Fruit fly (Drosophila melanogaster): ENCODE data around the gene CG10486.

CG10486 gene

DNA sequence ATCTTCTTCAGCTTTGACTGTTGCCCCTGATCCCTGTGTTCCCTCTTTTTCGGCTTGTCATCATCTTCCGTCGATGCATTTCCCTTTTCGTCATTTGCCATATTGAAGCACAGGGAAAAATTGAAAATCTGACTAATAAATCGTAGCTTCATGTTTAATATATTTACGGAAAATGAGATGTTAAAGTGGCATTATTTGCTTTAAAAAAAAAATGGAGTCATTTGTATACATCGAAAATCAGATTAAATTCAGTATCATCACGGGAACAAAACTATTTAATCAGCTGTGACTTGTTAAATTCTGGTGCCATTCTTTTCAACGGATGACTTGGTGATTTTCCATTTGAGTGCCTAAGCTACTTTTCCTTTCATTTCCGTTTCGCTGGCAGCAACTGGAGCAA is at the start of gene CG10486:
CG10486 (minus strand) TSS at position 101 of the 400 bp plus-strand sequence.
- TF ChIP-seq CG8478 (optimal IDR thresholded peaks at IDR 0.05), result no peak
- no peak for TF ChIP-seq CTCF (optimal IDR thresholded peaks at IDR 0.05)

DNA sequence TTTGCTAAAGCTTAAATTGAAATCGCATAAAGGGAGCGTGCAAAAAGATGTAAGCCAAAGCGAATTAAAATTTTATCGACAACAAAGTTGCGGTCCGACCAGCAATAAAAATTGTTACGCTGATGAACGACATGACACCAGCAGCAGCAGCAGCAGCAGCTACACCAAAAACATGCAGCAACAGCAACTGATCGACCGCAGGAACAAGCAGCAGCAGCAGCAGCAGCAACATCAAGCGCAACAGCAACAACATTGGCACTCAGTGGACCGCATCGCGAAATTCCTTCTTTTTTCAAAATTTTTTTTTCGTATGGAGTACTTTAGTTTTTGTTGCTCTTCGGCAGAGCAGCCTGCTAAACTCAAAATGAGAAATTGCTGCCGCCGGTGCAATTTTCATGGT is 48.4 kb upstream of the CG10486 start:
- TF ChIP-seq CG8478 (optimal IDR thresholded peaks at IDR 0.05), result no peak
- TF ChIP-seq CTCF (optimal IDR thresholded peaks at IDR 0.05), result no peak

DNA sequence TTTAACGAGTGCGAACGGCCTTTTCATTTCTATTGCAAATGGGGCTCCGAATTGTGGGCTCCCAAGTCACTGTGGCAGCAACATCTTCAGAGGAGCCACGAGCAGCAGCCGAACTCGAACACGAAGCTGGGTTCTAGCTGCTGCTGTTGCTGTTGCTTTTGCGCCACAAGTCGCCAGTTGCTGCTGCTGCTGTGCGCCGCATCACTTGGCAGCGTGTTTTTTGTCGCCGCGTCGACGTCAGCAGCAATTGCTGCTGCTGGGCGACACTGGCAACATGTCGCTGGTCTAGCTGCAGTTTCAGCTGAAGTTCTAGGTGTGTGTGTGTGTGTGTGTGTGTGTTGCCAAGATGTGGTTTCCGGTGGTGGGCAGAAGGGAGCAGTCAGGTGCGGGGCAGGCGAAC is 46.0 kb upstream of the CG10486 start:
- TF ChIP-seq CTCF (optimal IDR thresholded peaks at IDR 0.05) (no peak), CG8478 (optimal IDR thresholded peaks at IDR 0.05) (no peak)

DNA sequence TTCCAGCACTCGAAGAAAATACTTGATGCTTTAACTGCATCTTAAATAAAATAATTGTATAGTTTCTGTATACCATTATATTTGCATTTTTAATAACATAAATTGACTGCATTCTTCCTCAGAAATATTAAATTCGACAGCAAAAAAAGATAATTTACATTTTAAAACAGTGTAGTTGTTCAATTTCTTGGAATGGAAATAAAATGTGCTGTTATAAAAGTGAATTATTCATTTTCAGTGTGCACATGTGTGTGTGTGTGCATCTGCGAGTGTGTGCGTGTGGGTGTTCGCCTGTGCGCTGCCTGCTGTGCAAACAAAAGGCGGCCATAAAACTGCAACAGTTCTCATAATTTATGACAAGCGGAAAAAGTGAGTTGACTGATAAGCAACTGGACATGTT is 45.6 kb upstream of the CG10486 start:
- no peak for TF ChIP-seq CG8478 (optimal IDR thresholded peaks at IDR 0.05)
- TF ChIP-seq CTCF (optimal IDR thresholded peaks at IDR 0.05), result no peak

DNA sequence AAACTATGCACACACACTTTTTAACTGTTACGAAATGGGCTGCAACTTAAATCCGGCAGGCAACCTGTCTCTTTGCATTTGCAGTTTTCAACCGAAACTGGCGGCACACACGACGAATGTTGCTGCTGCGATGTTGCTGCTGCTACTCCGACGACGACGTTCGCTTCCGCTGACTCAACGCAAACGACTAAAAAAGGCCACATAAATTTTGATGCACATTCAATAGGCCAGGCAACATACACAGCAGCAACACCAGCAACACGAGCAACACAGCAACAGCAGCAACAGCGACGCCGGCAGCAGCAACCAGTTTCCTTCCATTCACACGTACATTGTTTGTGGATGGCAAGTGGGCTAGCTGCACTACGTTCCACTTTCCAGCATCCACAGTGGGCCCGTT is 44.0 kb upstream of the CG10486 start, which contains the start of gene Egfrap:
Egfrap (minus strand) TSS at position 192 of the 400 bp plus-strand sequence.
- no peak for TF ChIP-seq CTCF (optimal IDR thresholded peaks at IDR 0.05)
- no peak for TF ChIP-seq CG8478 (optimal IDR thresholded peaks at IDR 0.05)

DNA sequence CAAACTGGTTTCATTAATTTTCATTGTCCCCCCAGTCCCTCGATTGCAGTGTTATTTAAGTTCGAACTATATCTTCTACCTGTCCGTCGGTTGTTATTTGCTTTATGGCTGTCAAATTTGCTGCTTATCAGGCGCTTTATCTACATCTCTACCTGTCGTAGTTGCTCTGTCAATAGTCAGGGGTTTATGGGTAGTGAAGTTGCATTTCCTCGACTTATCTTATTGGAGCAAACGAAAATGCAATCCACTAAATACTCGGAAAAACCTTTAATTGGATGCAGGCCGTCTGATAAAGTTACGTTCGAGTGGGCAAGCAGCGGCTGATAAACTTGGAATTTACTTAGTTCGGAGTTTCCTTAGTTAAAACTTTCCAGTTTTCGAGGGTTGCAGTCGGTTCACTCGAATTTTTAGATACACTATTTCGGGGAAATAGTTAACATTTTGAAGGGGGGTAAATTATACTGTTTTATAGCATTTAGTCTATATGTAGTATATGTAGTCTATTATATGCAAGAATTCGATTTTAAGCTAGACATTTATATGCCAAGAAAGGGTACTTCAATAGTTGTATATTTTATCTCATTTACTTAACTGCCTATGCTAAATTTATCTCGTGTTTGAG is 40.7 kb upstream of the CG10486 start:
- TF ChIP-seq CTCF (optimal IDR thresholded peaks at IDR 0.05) (no peak), CG8478 (optimal IDR thresholded peaks at IDR 0.05) (no peak)

DNA sequence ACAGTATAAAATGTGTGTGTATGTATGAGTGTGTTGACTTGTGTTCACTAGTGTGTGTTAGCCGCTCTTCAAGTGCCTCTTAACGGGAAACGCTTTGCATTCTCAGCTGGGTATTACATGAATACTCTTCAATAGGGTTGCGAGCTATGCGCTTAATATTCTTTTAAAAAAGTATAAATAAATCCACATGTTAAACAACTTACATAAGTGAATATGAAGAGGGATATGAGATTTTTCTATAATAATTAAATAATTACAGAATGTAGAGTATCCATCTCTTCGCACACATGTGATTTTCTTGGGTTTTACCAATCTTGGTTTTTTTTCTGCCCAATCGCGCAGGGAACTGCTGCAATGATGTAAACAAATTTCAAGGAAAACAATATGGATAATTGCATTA is 39.1 kb upstream of the CG10486 start:
- no peak for TF ChIP-seq CG8478 (optimal IDR thresholded peaks at IDR 0.05)
- TF ChIP-seq CTCF (optimal IDR thresholded peaks at IDR 0.05), result no peak

DNA sequence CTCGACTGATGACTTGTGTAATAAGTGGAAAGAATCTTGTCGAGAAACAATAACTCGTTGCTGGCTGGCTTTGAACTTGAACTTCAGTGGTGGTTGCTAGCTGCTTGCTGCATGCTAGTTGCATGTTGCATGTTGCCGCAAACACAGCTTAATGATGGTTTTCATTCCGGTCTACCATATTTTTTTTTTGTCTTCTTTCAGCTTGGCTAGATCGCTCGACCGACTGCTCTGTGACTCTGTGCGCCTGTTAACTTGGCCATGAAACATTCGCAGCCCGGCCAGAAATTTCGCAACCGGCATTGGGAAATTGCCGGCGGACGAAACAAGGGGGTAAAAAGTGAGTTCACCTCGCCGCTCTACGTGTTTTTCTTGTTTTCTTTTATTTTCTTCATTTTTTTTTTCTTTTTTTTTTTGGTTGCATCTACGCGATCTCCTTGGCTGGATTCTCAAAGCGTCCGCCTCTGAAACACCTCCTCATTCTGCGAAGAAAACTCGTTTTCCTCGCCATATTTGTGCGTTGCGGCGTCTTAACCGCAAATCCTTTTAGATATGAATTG is 36.9 kb upstream of the CG10486 start:
- TF ChIP-seq CTCF (optimal IDR thresholded peaks at IDR 0.05), result no peak
- TF ChIP-seq CG8478 (optimal IDR thresholded peaks at IDR 0.05), result no peak

DNA sequence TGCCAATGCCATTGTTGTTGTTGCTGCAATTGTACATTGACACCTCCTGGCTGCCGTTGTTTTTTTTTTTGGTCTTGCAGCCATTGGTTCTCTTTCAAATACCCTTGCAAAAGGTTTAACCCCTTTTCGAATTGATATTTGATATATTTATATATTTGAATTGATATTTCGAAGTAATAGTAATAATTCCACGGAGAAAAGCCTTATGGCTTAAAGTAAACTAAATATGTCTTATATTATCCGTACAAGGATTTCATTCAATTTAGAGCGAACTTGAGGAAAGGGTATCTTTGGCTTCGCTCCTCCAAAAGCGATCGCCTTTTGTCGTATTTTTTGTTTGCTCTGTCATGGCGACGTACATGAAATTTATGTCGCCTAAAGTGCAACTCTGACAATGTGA is 35.0 kb upstream of the CG10486 start:
- TF ChIP-seq CG8478 (optimal IDR thresholded peaks at IDR 0.05) (no peak), CTCF (optimal IDR thresholded peaks at IDR 0.05) (no peak)

DNA sequence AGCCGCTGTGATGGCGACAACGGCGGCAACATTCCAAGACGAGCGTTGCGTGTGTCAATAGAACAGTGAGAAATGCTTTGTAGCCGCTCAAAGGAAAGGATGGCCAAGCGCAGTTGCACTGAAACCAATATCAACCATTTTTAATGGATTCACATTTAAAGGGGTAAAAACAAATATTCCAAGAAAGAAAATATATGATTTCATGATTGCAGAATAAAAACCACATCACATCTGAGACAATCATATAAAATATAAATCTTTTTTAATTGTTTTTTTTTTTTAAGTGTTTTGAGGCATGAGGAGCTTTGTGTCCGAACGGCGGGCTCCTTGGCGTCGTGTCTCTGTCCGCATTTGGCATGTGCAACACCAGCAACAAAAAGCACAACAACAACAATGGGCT is 34.6 kb upstream of the CG10486 start:
- TF ChIP-seq CG8478 (optimal IDR thresholded peaks at IDR 0.05) (no peak), CTCF (optimal IDR thresholded peaks at IDR 0.05) (no peak)

DNA sequence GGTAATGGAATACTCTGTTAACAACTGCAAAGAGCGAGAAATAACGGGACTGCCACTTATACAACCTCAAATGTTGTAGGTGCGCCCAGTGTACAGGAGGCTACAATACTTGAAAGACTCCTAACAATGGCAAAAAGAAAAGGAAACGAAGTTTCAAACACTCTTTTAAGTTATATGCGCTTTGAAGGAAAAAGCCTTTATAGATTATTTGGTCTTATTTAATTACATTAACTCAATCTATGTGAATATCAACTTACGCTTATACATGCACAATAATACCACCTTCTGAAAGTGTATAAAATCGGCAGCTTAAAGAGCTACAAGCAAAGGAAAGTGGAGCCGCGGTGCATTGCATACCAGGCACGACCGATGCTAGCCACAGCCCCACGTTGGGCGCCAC is 33.9 kb upstream of the CG10486 start:
- no peak for TF ChIP-seq CG8478 (optimal IDR thresholded peaks at IDR 0.05)
- TF ChIP-seq CTCF (optimal IDR thresholded peaks at IDR 0.05), result no peak

DNA sequence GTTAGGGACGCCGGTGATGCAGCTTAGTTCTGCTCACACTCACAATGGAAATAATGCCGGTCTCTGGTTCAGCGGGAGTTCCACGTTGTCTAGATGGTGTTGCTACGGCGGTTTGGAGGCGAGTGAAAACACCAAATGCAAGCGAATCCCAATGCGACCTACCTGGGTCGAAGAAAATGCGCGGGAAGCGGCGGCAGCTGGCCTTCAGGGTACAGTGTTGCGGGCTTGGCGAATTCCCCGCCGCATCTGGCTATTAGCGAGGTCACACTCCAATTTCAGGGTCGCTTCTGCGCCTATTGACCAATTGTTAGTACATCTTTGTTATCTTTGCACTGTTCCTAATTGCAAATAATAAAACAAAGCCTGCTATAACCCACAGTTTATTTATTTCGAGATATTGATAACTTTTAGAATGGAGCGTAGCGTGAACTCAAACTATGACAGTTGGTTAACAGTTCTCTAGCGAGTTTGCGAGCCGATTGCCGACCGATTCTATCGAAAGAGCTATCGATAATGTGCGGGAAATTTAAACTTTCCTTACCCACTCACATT is 25.9 kb upstream of the CG10486 start, which contains the start of gene Rcc1:
Rcc1 (minus strand) TSS at position 411 of the 552 bp plus-strand sequence.
- TF ChIP-seq CTCF (optimal IDR thresholded peaks at IDR 0.05), result peak; percentile 38 to 39
- TF ChIP-seq CG8478 (optimal IDR thresholded peaks at IDR 0.05), result no peak

DNA sequence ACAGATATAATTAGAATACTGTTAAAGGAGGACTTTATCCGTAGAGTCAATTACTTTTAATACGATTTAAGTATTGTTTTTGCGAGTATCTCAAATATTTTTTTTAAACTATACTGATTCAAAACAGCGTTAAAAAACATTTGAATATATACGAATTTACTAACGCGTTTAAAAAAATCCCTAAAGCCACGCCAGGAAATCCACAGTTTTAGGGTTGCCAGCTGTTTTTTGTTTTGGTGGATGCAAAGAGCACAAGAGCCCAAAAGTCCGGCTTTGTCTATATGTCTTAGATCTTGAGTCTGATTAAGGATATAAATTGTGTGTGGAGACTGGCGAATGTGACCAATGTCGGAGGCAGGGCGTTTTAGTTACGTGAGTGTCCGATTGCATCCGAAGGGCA is 21.0 kb upstream of the CG10486 start:
- TF ChIP-seq CG8478 (optimal IDR thresholded peaks at IDR 0.05) (no peak), CTCF (optimal IDR thresholded peaks at IDR 0.05) (no peak)

DNA sequence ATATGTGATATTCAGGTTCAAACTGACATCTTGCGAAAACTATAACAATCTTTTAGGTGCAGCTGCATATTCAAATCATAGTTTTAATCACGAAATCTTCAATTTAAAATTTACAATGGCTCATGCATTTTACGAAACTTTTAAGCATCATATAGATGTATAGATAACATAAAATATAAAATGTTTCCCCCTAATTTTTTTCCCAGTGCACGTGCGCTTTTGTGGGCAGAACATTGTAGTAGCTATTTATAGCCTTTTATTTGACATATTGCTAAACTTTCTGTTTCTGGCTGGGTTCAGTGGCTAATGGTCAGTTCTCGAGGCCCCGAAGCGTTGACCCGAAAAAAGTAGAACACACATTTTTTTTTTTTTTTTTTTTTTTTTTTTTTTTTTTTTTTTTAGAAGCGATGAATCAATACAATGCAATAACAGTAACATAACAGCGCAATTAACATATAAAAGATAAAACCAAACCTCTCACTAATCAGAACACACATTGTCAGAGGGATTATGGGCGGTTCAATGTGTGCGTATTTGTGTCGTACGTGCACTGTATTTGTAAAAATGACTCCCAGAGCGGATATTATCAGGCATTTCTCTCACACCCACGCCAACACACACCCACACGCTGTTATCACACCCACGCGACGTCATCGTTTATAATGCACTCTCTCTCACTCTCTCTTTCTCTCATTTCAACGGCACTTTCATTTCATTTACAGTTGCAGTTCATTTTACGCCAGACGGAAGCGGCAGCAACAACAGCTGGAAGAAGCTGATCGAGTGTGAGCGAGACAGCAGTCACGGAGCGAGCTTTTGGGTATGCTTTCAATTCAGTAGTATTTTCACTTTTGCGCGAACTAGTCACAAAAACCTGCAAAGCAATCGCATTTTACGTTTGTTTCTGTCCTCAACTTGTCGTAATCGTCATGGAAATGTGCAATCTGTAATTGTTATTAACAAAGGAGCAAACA is 19.8 kb upstream of the CG10486 start:
- TF ChIP-seq CG8478 (optimal IDR thresholded peaks at IDR 0.05), result no peak
- no peak for TF ChIP-seq CTCF (optimal IDR thresholded peaks at IDR 0.05)

DNA sequence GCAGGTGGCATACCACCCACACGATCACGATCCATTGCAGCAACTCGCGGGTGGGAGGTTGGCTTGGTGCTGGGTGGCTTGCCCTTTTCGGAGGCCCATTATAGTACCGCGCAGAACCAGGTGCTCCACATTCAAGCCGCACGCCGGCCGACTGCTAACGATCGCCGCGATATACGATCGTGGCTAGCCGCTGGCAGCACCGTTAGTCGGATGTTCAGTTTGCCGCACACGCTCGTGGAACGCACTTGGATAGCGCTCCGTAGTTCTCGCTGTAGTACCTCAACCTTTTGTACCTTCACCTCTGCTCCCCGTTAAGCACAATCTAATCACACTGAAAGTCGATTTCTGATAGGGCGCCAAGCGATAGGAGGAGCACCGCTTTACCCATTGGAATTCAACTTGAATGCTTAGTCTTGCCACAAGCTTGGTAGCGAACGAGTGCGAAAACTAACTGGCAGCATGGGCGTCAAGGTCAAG is 17.2 kb upstream of the CG10486 start, which contains the start of gene CG33523:
CG33523 (plus strand) TSS at position 217 of the 477 bp plus-strand sequence.
- no peak for TF ChIP-seq CG8478 (optimal IDR thresholded peaks at IDR 0.05)
- no peak for TF ChIP-seq CTCF (optimal IDR thresholded peaks at IDR 0.05)
